Worm (Caenorhabditis elegans) whole organism, mixed stage, embryonic: ENCODE measurements around the gene egl-1.

Experiments used
- M03D4.4 ChIP-seq: sonication (generic microtip); optimal IDR thresholded peaks from 2 replicates; lab custom pipeline; 2017; ENCODE audit warnings: mild to moderate bottlenecking, missing genetic modification characterization, missing compliant biosample characterization
- bed-3 ChIP-seq: fragments of 200-800 bp; sonication (Bioruptor generic); optimal IDR thresholded peaks from 3 replicates; lab custom pipeline; 2018; ENCODE audit warnings: mild to moderate bottlenecking, missing genetic modification characterization, moderate library complexity, missing compliant biosample characterization
- ceh-39 ChIP-seq: fragments of 150-350 bp; optimal IDR thresholded peaks from 2 replicates; lab custom pipeline; 2014; ENCODE audit warnings: missing biosample characterization, missing genetic modification characterization
- ceh-43 ChIP-seq: fragments of 200-800 bp; sonication (Bioruptor generic); optimal IDR thresholded peaks from 2 replicates; lab custom pipeline; 2018; ENCODE audit warnings: mild to moderate bottlenecking, missing genetic modification characterization, moderate library complexity, missing compliant biosample characterization
- ceh-83 ChIP-seq: fragments of 200-800 bp; sonication (Bioruptor generic); optimal IDR thresholded peaks from 2 replicates; lab custom pipeline; 2018; ENCODE audit warnings: mild to moderate bottlenecking, missing genetic modification characterization, missing compliant biosample characterization
- ces-1 ChIP-seq: fragments of 150-350 bp; optimal IDR thresholded peaks from 2 replicates; lab custom pipeline; 2014; ENCODE audit warnings: missing biosample characterization, missing genetic modification reagents, missing genetic modification characterization
- cnd-1 ChIP-seq: fragments of 200-800 bp; sonication (Bioruptor generic); optimal IDR thresholded peaks from 2 replicates; lab custom pipeline; 2018; ENCODE audit warnings: mild to moderate bottlenecking, missing genetic modification characterization, missing compliant biosample characterization
- drap-1 ChIP-seq: fragments of 200-800 bp; sonication (Bioruptor generic); optimal IDR thresholded peaks from 3 replicates; lab custom pipeline; 2018; ENCODE audit warnings: mild to moderate bottlenecking, missing genetic modification characterization, missing compliant biosample characterization
- elt-1 ChIP-seq: sonication (generic microtip); optimal IDR thresholded peaks from 2 replicates; lab custom pipeline; 2017; ENCODE audit warnings: missing genetic modification characterization, mild to moderate bottlenecking, missing compliant biosample characterization, antibody characterized with exemption, moderate library complexity, borderline replicate concordance; ENCODE audit not compliant: insufficient read depth
- elt-3 ChIP-seq: fragments of 150-350 bp; optimal IDR thresholded peaks from 2 replicates; lab custom pipeline; 2014; ENCODE audit warnings: missing biosample characterization, missing genetic modification characterization
- flh-1 ChIP-seq: fragments of 200-800 bp; sonication (Bioruptor generic); optimal IDR thresholded peaks from 2 replicates; lab custom pipeline; 2018; ENCODE audit warnings: mild to moderate bottlenecking, missing genetic modification characterization, moderate library complexity, missing compliant biosample characterization
- ham-2 ChIP-seq: fragments of 200-800 bp; sonication (Bioruptor generic); optimal IDR thresholded peaks from 2 replicates; lab custom pipeline; 2018; ENCODE audit warnings: mild to moderate bottlenecking, missing genetic modification characterization, missing compliant biosample characterization
- hlh-1 ChIP-seq: fragments of 150-350 bp; optimal IDR thresholded peaks from 2 replicates; lab custom pipeline; 2014; ENCODE audit warnings: missing biosample characterization, missing genetic modification reagents, missing genetic modification characterization
- lin-13 ChIP-seq: fragments of 150-350 bp; optimal IDR thresholded peaks from 2 replicates; lab custom pipeline; 2014; ENCODE audit warnings: missing biosample characterization, missing genetic modification characterization
- lin-32 ChIP-seq: fragments of 200-800 bp; sonication (Bioruptor generic); optimal IDR thresholded peaks from 2 replicates; lab custom pipeline; 2018; ENCODE audit warnings: mild to moderate bottlenecking, missing genetic modification characterization, missing compliant biosample characterization
- lsy-2 ChIP-seq: fragments of 150-350 bp; optimal IDR thresholded peaks from 2 replicates; lab custom pipeline; 2014; ENCODE audit warnings: missing biosample characterization, missing genetic modification characterization
- mab-5 ChIP-seq: fragments of 150-350 bp; optimal IDR thresholded peaks from 2 replicates; lab custom pipeline; 2014; ENCODE audit warnings: missing biosample characterization, missing genetic modification characterization
- mep-1 ChIP-seq: fragments of 150-350 bp; optimal IDR thresholded peaks from 2 replicates; lab custom pipeline; 2017; ENCODE audit warnings: missing biosample characterization, missing genetic modification reagents, missing genetic modification characterization, inconsistent platforms
- mls-2 ChIP-seq: sonication (generic microtip); optimal IDR thresholded peaks from 2 replicates; lab custom pipeline; 2016; ENCODE audit warnings: mild to moderate bottlenecking, missing genetic modification characterization, moderate library complexity, missing compliant biosample characterization
- nhr-12 ChIP-seq: fragments of 150-350 bp; optimal IDR thresholded peaks from 2 replicates; lab custom pipeline; 2014; ENCODE audit warnings: missing biosample characterization, missing genetic modification characterization
- nhr-2 ChIP-seq: fragments of 150-350 bp; optimal IDR thresholded peaks from 2 replicates; lab custom pipeline; 2014; ENCODE audit warnings: missing biosample characterization, missing genetic modification characterization
- nhr-237 ChIP-seq: fragments of 150-350 bp; optimal IDR thresholded peaks from 2 replicates; lab custom pipeline; 2014; ENCODE audit warnings: missing biosample characterization, missing genetic modification characterization
- nhr-28 ChIP-seq: fragments of 150-350 bp; optimal IDR thresholded peaks from 2 replicates; lab custom pipeline; 2014; ENCODE audit warnings: missing biosample characterization, missing genetic modification characterization
- pha-4 ChIP-seq: fragments of 150-350 bp; optimal IDR thresholded peaks from 2 replicates; lab custom pipeline; 2018; ENCODE audit warnings: missing biosample characterization, missing genetic modification reagents, missing genetic modification characterization
- sem-2 ChIP-seq: fragments of 200-800 bp; sonication (Bioruptor generic); optimal IDR thresholded peaks from 2 replicates; lab custom pipeline; 2018; ENCODE audit warnings: mild to moderate bottlenecking, missing genetic modification characterization, missing compliant biosample characterization
- snpc-4 ChIP-seq: fragments of 150-350 bp; optimal IDR thresholded peaks from 2 replicates; lab custom pipeline; 2014; ENCODE audit warnings: missing biosample characterization, missing genetic modification characterization
- sptf-1 ChIP-seq: sonication (generic microtip); optimal IDR thresholded peaks from 2 replicates; lab custom pipeline; 2017; ENCODE audit warnings: mild to moderate bottlenecking, missing genetic modification characterization, moderate library complexity, missing compliant biosample characterization
- tbx-8 ChIP-seq: fragments of 200-800 bp; sonication (Bioruptor generic); optimal IDR thresholded peaks from 2 replicates; lab custom pipeline; 2018; ENCODE audit warnings: mild to moderate bottlenecking, missing genetic modification characterization, moderate library complexity, missing compliant biosample characterization
- unc-120 ChIP-seq: sonication (generic microtip); optimal IDR thresholded peaks from 2 replicates; lab custom pipeline; 2017; ENCODE audit warnings: missing genetic modification characterization, missing compliant biosample characterization; ENCODE audit not compliant: poor library complexity, severe bottlenecking
- unc-62 ChIP-seq: fragments of 150-350 bp; optimal IDR thresholded peaks from 2 replicates; lab custom pipeline; 2014; ENCODE audit warnings: missing biosample characterization, missing genetic modification reagents, missing genetic modification characterization

Gene egl-1

ce11 chrV:14472229-14472628 is 40.1 kb upstream of the egl-1 start, which contains the start of gene clec-227:
Gene clec-227 (plus strand): TSS chrV:14472529.
- no peak for TF ChIP-seq pha-4
- TF ChIP-seq ces-1 (GFP tag; lab: Kevin White, UChicago), result no peak
- no peak for TF ChIP-seq drap-1 (GFP tag; lab: Kevin White, UChicago)

ce11 chrV:14468931-14469330 is 36.8 kb upstream of the egl-1 start, which contains the start of gene clec-57:
Gene clec-57 (plus strand): TSS chrV:14469231.
- TF ChIP-seq unc-120 (tag; lab: Kevin White, UChicago), result no peak
- TF ChIP-seq drap-1 (GFP tag; lab: Kevin White, UChicago), result no peak
- TF ChIP-seq flh-1 (GFP tag; lab: Kevin White, UChicago), result no peak
- no peak for TF ChIP-seq lin-32
- no peak for TF ChIP-seq ceh-83 (GFP tag; lab: Kevin White, UChicago)
- TF ChIP-seq ham-2 (GFP tag; lab: Kevin White, UChicago), result no peak
- no peak for TF ChIP-seq snpc-4
- TF ChIP-seq M03D4.4 (tag; lab: Kevin White, UChicago), result no peak
- TF ChIP-seq ceh-39 (tag; lab: Kevin White, UChicago), result no peak
- no peak for TF ChIP-seq tbx-8 (GFP tag; lab: Kevin White, UChicago)
- TF ChIP-seq lin-13 (tag; lab: Kevin White, UChicago), result no peak
- no peak for TF ChIP-seq hlh-1 (tag; lab: Kevin White, UChicago)
- no peak for TF ChIP-seq elt-1
- no peak for TF ChIP-seq nhr-28
- TF ChIP-seq elt-3 (tag; lab: Kevin White, UChicago), result no peak

- TF ChIP-seq ceh-83 (GFP tag; lab: Kevin White, UChicago), result peak; percentile 1
- TF ChIP-seq cnd-1 (tag; lab: Kevin White, UChicago), result peak; percentile 64
- TF ChIP-seq drap-1 (GFP tag; lab: Kevin White, UChicago), result peak; percentile 53
- TF ChIP-seq lsy-2, result no peak
These were observed 36.2 kb upstream of the egl-1 start, which contains the start of gene srz-97 for ce11 chrV:14468196-14468874. Gene srz-97 (minus strand): TSS chrV:14468246.

ce11 chrV:14464368-14464767 is 32.2 kb upstream of the egl-1 start, which contains the start of gene F08H9.4:
Gene F08H9.4 (minus strand): TSS chrV:14464428.
- TF ChIP-seq ceh-83 (GFP tag; lab: Kevin White, UChicago), result no peak
- no peak for TF ChIP-seq unc-62 (GFP tag; lab: Kevin White, UChicago)
- TF ChIP-seq sptf-1 (tag; lab: Kevin White, UChicago), result no peak
- TF ChIP-seq nhr-28, result no peak
- no peak for TF ChIP-seq nhr-2 (tag; lab: Kevin White, UChicago)
- TF ChIP-seq ham-2 (GFP tag; lab: Kevin White, UChicago), result no peak
- TF ChIP-seq mab-5 (tag; lab: Kevin White, UChicago), result no peak
- TF ChIP-seq ceh-43 (GFP tag; lab: Kevin White, UChicago), result no peak
- no peak for TF ChIP-seq hlh-1 (tag; lab: Kevin White, UChicago)
- TF ChIP-seq cnd-1 (tag; lab: Kevin White, UChicago), result no peak
- TF ChIP-seq, all 35 proteins: peak for 0

ce11 chrV:14463087-14463486 is 30.9 kb upstream of the egl-1 start, which contains the start of gene F08H9.3:
Gene F08H9.3 (minus strand): TSS chrV:14463338.
- peak; percentile 7 for TF ChIP-seq cnd-1 (tag; lab: Kevin White, UChicago)
- peak; percentile 14 for TF ChIP-seq drap-1 (GFP tag; lab: Kevin White, UChicago)

ce11 chrV:14462653-14463052 is 30.5 kb upstream of the egl-1 start:
- no peak for TF ChIP-seq M03D4.4 (tag; lab: Kevin White, UChicago)
- TF ChIP-seq nhr-237 (tag; lab: Kevin White, UChicago), result no peak
- no peak for TF ChIP-seq sem-2 (GFP tag; lab: Kevin White, UChicago)
- TF ChIP-seq unc-62 (GFP tag; lab: Kevin White, UChicago), result no peak
- TF ChIP-seq cnd-1 (tag; lab: Kevin White, UChicago), result no peak
- TF ChIP-seq ceh-43 (GFP tag; lab: Kevin White, UChicago), result no peak
- TF ChIP-seq mep-1 (tag; lab: Kevin White, UChicago), result no peak
- no peak for TF ChIP-seq drap-1 (GFP tag; lab: Kevin White, UChicago)
- TF ChIP-seq nhr-12 (tag; lab: Kevin White, UChicago), result no peak
- no peak for TF ChIP-seq elt-3 (tag; lab: Kevin White, UChicago)
- no peak for TF ChIP-seq ham-2 (GFP tag; lab: Kevin White, UChicago)
- TF ChIP-seq flh-1 (GFP tag; lab: Kevin White, UChicago), result no peak
- TF ChIP-seq ces-1 (GFP tag; lab: Kevin White, UChicago), result no peak
- TF ChIP-seq mls-2 (tag; lab: Kevin White, UChicago), result no peak
- no peak for TF ChIP-seq ceh-83 (GFP tag; lab: Kevin White, UChicago)
- no peak for TF ChIP-seq bed-3 (GFP tag; lab: Kevin White, UChicago)
- no peak for TF ChIP-seq nhr-2 (tag; lab: Kevin White, UChicago)
